Fruit fly (Drosophila melanogaster) whole organism, embryonic: ENCODE data around the gene firl.

Experiments used
- Ada2b ChIP-seq: fragments of 200-800 bp; sonication (Bioruptor generic); IDR thresholded peaks from 2 replicates; pipeline ENCODE4 v1.3.6; 2022; ENCODE audit warnings: missing biosample characterization, missing genetic modification characterization
- CG10267 ChIP-seq: fragments of 200-800 bp; sonication (Bioruptor generic); optimal IDR thresholded peaks from 2 replicates; lab custom pipeline; 2018; ENCODE audit warnings: missing biosample characterization, mild to moderate bottlenecking, missing genetic modification characterization, moderate library complexity
- CG10979 ChIP-seq: fragments of 200-800 bp; sonication (Bioruptor generic); optimal IDR thresholded peaks from 2 replicates; lab custom pipeline; 2018; ENCODE audit warnings: missing biosample characterization, mild to moderate bottlenecking, missing genetic modification characterization, moderate library complexity
- CG11560 ChIP-seq: fragments of 200-800 bp; sonication (Bioruptor generic); IDR thresholded peaks from 3 replicates; pipeline ENCODE4 v1.3.6; 2022; ENCODE audit warnings: missing biosample characterization, missing genetic modification characterization
- CG11695 ChIP-seq: fragments of 200-800 bp; sonication (Bioruptor generic); IDR thresholded peaks from 3 replicates; pipeline ENCODE4 v1.3.6; 2022; ENCODE audit warnings: missing biosample characterization, missing genetic modification characterization
- CG12219 ChIP-seq: fragments of 200-800 bp; sonication (Bioruptor generic); optimal IDR thresholded peaks from 3 replicates; lab custom pipeline; 2018; ENCODE audit warnings: missing biosample characterization, mild to moderate bottlenecking, missing genetic modification characterization
- CG13775 ChIP-seq: fragments of 200-800 bp; sonication (Bioruptor generic); optimal IDR thresholded peaks from 3 replicates; lab custom pipeline; 2017; ENCODE audit warnings: missing biosample characterization, mild to moderate bottlenecking, missing genetic modification characterization
- CG14965 ChIP-seq: fragments of 200-800 bp; sonication (Bioruptor generic); optimal IDR thresholded peaks from 2 replicates; lab custom pipeline; 2016; ENCODE audit warnings: missing biosample characterization, missing genetic modification characterization, borderline replicate concordance
- CG15011 ChIP-seq: fragments of 200-800 bp; sonication (Bioruptor generic); optimal IDR thresholded peaks from 3 replicates; lab custom pipeline; 2018; ENCODE audit warnings: missing biosample characterization, mild to moderate bottlenecking, missing genetic modification characterization
- CG15696 ChIP-seq: fragments of 200-800 bp; sonication (Bioruptor generic); optimal IDR thresholded peaks from 2 replicates; lab custom pipeline; 2019; ENCODE audit warnings: missing biosample characterization, mild to moderate bottlenecking, missing genetic modification characterization, moderate library complexity
- CG16815 ChIP-seq: fragments of 200-800 bp; sonication (Bioruptor generic); optimal IDR thresholded peaks from 3 replicates; lab custom pipeline; 2017; ENCODE audit warnings: missing biosample characterization, mild to moderate bottlenecking, missing genetic modification characterization
- CG17359 ChIP-seq: fragments of 200-800 bp; sonication (Bioruptor generic); optimal IDR thresholded peaks from 3 replicates; lab custom pipeline; 2018; ENCODE audit warnings: missing biosample characterization, mild to moderate bottlenecking, missing genetic modification characterization, moderate library complexity
- CG18476 ChIP-seq: fragments of 200-800 bp; sonication (Bioruptor generic); optimal IDR thresholded peaks from 2 replicates; lab custom pipeline; 2016; ENCODE audit warnings: missing biosample characterization, mild to moderate bottlenecking, missing genetic modification characterization
- CG18619 ChIP-seq: fragments of 200-800 bp; sonication (Bioruptor generic); optimal IDR thresholded peaks from 3 replicates; lab custom pipeline; 2017; ENCODE audit warnings: missing biosample characterization, mild to moderate bottlenecking, missing genetic modification characterization
- CG30431 ChIP-seq: fragments of 200-800 bp; sonication (Bioruptor generic); optimal IDR thresholded peaks from 2 replicates; lab custom pipeline; 2017; ENCODE audit warnings: missing biosample characterization, missing genetic modification characterization
- CG31224 ChIP-seq: fragments of 200-800 bp; sonication (Bioruptor generic); IDR thresholded peaks from 2 replicates; pipeline ENCODE4 v1.3.6; 2022; ENCODE audit warnings: missing biosample characterization, missing genetic modification characterization
- CG33213 ChIP-seq: fragments of 200-800 bp; sonication (Bioruptor generic); optimal IDR thresholded peaks from 3 replicates; lab custom pipeline; 2016; ENCODE audit warnings: missing biosample characterization, missing genetic modification characterization
- CG4707 ChIP-seq: fragments of 200-800 bp; sonication (Bioruptor generic); optimal IDR thresholded peaks from 2 replicates; lab custom pipeline; 2018; ENCODE audit warnings: missing biosample characterization, mild to moderate bottlenecking, missing genetic modification characterization, moderate library complexity
- CG6765 ChIP-seq: fragments of 200-800 bp; sonication (Bioruptor generic); optimal IDR thresholded peaks from 3 replicates; lab custom pipeline; 2017; ENCODE audit warnings: missing biosample characterization, mild to moderate bottlenecking, missing genetic modification characterization
- CG6791 ChIP-seq: fragments of 200-800 bp; sonication (Bioruptor generic); IDR thresholded peaks from 3 replicates; pipeline ENCODE4 v1.3.6; 2022; ENCODE audit warnings: missing biosample characterization, missing genetic modification characterization; ENCODE audit not compliant: partially characterized antibody
- CG7786 ChIP-seq: fragments of 200-800 bp; sonication (Bioruptor generic); optimal IDR thresholded peaks from 2 replicates; lab custom pipeline; 2016; ENCODE audit warnings: missing biosample characterization, missing genetic modification characterization
- CG8388 ChIP-seq: fragments of 200-800 bp; sonication (Bioruptor generic); optimal IDR thresholded peaks from 2 replicates; lab custom pipeline; 2019; ENCODE audit warnings: missing biosample characterization, mild to moderate bottlenecking, missing genetic modification characterization, moderate library complexity
- CrebB ChIP-seq: fragments of 200-800 bp; sonication (Bioruptor generic); optimal IDR thresholded peaks from 3 replicates; lab custom pipeline; 2018; ENCODE audit warnings: missing biosample characterization, mild to moderate bottlenecking, missing genetic modification characterization
- Dad ChIP-seq: fragments of 200-800 bp; sonication (Bioruptor generic); optimal IDR thresholded peaks from 3 replicates; lab custom pipeline; 2016; ENCODE audit warnings: missing biosample characterization, missing genetic modification characterization
- Dfd ChIP-seq, 2 experiments: fragments of >200 bp; optimal IDR thresholded peaks; 2 replicates each; lab custom pipeline; 2017; ENCODE audit warnings: missing biosample characterization in 2 of 2, missing genetic modification characterization in 2 of 2
- Dll ChIP-seq: fragments of 200-800 bp; sonication (Bioruptor generic); IDR thresholded peaks from 4 replicates; pipeline ENCODE4 v1.3.6; 2022; ENCODE audit warnings: missing biosample characterization, missing genetic modification characterization; ENCODE audit not compliant: partially characterized antibody
- Fer1 ChIP-seq: fragments of 200-800 bp; sonication (Bioruptor generic); optimal IDR thresholded peaks from 2 replicates; lab custom pipeline; 2017; ENCODE audit warnings: missing biosample characterization, mild to moderate bottlenecking, missing genetic modification characterization
- Fer2 ChIP-seq: fragments of 200-800 bp; sonication (Bioruptor generic); optimal IDR thresholded peaks from 2 replicates; lab custom pipeline; 2018; ENCODE audit warnings: missing biosample characterization, mild to moderate bottlenecking, missing genetic modification characterization, moderate library complexity
- HmgZ ChIP-seq: fragments of 200-800 bp; sonication (Bioruptor generic); optimal IDR thresholded peaks from 2 replicates; lab custom pipeline; 2018; ENCODE audit warnings: missing biosample characterization, mild to moderate bottlenecking, missing genetic modification characterization
- Max ChIP-seq: fragments of 200-800 bp; sonication (Bioruptor generic); optimal IDR thresholded peaks from 2 replicates; lab custom pipeline; 2016; ENCODE audit warnings: missing biosample characterization, mild to moderate bottlenecking, missing genetic modification characterization
- Neu2 ChIP-seq: fragments of 200-800 bp; sonication (Bioruptor generic); optimal IDR thresholded peaks from 3 replicates; lab custom pipeline; 2016; ENCODE audit warnings: missing biosample characterization, missing genetic modification characterization, borderline replicate concordance
- Sox102F ChIP-seq: fragments of 200-800 bp; sonication (Bioruptor generic); optimal IDR thresholded peaks from 2 replicates; lab custom pipeline; 2018; ENCODE audit warnings: missing biosample characterization, mild to moderate bottlenecking, missing genetic modification characterization, moderate library complexity
- Tbp ChIP-seq: fragments of >200 bp; optimal IDR thresholded peaks from 2 replicates; lab custom pipeline; 2018; ENCODE audit warnings: missing biosample characterization, missing genetic modification characterization
- Vsx1 ChIP-seq: fragments of 200-800 bp; sonication (Bioruptor generic); optimal IDR thresholded peaks from 2 replicates; lab custom pipeline; 2017; ENCODE audit warnings: missing biosample characterization, mild to moderate bottlenecking, missing genetic modification characterization, missing genetic modification reagents
- aop ChIP-seq: fragments of 200-800 bp; sonication (Bioruptor generic); IDR thresholded peaks from 2 replicates; pipeline ENCODE4 v1.3.6; 2022; ENCODE audit warnings: missing biosample characterization, missing genetic modification characterization
- cad ChIP-seq: fragments of >200 bp; optimal IDR thresholded peaks from 2 replicates; lab custom pipeline; 2017; ENCODE audit warnings: missing biosample characterization, missing genetic modification characterization
- exex ChIP-seq: fragments of 200-800 bp; sonication (Bioruptor generic); optimal IDR thresholded peaks from 4 replicates; lab custom pipeline; 2018; ENCODE audit warnings: missing biosample characterization, mild to moderate bottlenecking, missing genetic modification characterization, moderate library complexity
- gem ChIP-seq: fragments of 200-800 bp; sonication (Bioruptor generic); optimal IDR thresholded peaks from 2 replicates; lab custom pipeline; 2019; ENCODE audit warnings: missing biosample characterization, mild to moderate bottlenecking, missing genetic modification characterization, moderate library complexity
- grn ChIP-seq: fragments of 200-800 bp; sonication (Bioruptor generic); optimal IDR thresholded peaks from 3 replicates; lab custom pipeline; 2017; ENCODE audit warnings: missing biosample characterization, missing genetic modification characterization
- jing ChIP-seq: fragments of 200-800 bp; sonication (Bioruptor generic); optimal IDR thresholded peaks from 2 replicates; lab custom pipeline; 2018; ENCODE audit warnings: missing biosample characterization, mild to moderate bottlenecking, missing genetic modification characterization
- lov ChIP-seq, 2 experiments: fragments of 200-800 bp in 1 of 2; fragments of >200 bp in 1 of 2; sonication (Bioruptor generic) in 1 of 2; IDR thresholded peaks in 1 of 2; optimal IDR thresholded peaks in 1 of 2; 2 replicates in 1 of 2; 3 replicates in 1 of 2; pipeline versions ENCODE4 v1.3.6 to Lab custom; 2017 to 2022; ENCODE audit warnings: missing biosample characterization in 1 of 2, missing genetic modification characterization in 1 of 2
- pita ChIP-seq: fragments of 200-800 bp; sonication (Bioruptor generic); optimal IDR thresholded peaks from 2 replicates; lab custom pipeline; 2017; ENCODE audit warnings: missing biosample characterization, mild to moderate bottlenecking, missing genetic modification characterization
- sc ChIP-seq, 3 experiments: fragments of >200 bp in 2 of 3; fragments of 200-800 bp in 1 of 3; sonication (Bioruptor generic) in 1 of 3; optimal IDR thresholded peaks; 2 replicates in 2 of 3; 3 replicates in 1 of 3; lab custom pipeline; 2017; ENCODE audit warnings: mild to moderate bottlenecking in 1 of 3, missing biosample characterization in 1 of 3, missing genetic modification characterization in 1 of 3, missing genetic modification reagents in 1 of 3
- schlank ChIP-seq: fragments of 200-800 bp; sonication (Bioruptor generic); optimal IDR thresholded peaks from 2 replicates; lab custom pipeline; 2018; ENCODE audit warnings: missing biosample characterization, mild to moderate bottlenecking, missing genetic modification characterization
- scrt ChIP-seq: fragments of 200-800 bp; sonication (Bioruptor generic); optimal IDR thresholded peaks from 2 replicates; lab custom pipeline; 2018; ENCODE audit warnings: missing biosample characterization, mild to moderate bottlenecking, missing genetic modification characterization, moderate library complexity
- sens ChIP-seq: fragments of 200-800 bp; sonication (Bioruptor generic); peaks from one replicate; lab custom pipeline; 2016; ENCODE audit warnings: missing biosample characterization, missing genetic modification characterization
- tin ChIP-seq: fragments of 200-800 bp; sonication (Bioruptor generic); optimal IDR thresholded peaks from 3 replicates; lab custom pipeline; 2016; ENCODE audit warnings: missing biosample characterization, missing genetic modification characterization
- trem ChIP-seq: fragments of 200-800 bp; optimal IDR thresholded peaks from 3 replicates; lab custom pipeline; 2019; ENCODE audit warnings: missing biosample characterization, mild to moderate bottlenecking, missing genetic modification characterization, moderate library complexity
- wdn ChIP-seq: fragments of 200-800 bp; sonication (Bioruptor generic); IDR thresholded peaks from 2 replicates; pipeline ENCODE4 v1.3.6; 2022; ENCODE audit warnings: missing biosample characterization, missing genetic modification characterization

firl gene

dm6 chr2L:12021193-12021592 lies 45.4 kb downstream of the firl start (continued):
- TF ChIP-seq Neu2 (GFP tag; lab: Kevin White, UChicago), result no peak
- peak; percentile 26 for TF ChIP-seq CG13775 (GFP tag; lab: Kevin White, UChicago)
- TF ChIP-seq CG4707 (GFP tag; lab: Kevin White, UChicago), result peak; percentile 77
- peak; percentile 81 for TF ChIP-seq Vsx1 (GFP tag; lab: Kevin White, UChicago)
- TF ChIP-seq CG17359 (tag; lab: Kevin White, UChicago), result peak; percentile 74
- TF ChIP-seq Max (GFP tag; lab: Kevin White, UChicago), result peak; percentile 48
- TF ChIP-seq pita (GFP tag; lab: Kevin White, UChicago), result no peak
- peak; percentile 40 for TF ChIP-seq scrt (GFP tag; lab: Kevin White, UChicago)
- TF ChIP-seq CG15696 (tag; lab: Kevin White, UChicago), result peak; percentile 68
- peak; percentile 77 for TF ChIP-seq Sox102F (GFP tag; lab: Kevin White, UChicago)
- TF ChIP-seq trem, result no peak
- no peak for TF ChIP-seq Dll (GFP tag; lab: Robert Waterston, UW)
- TF ChIP-seq CG18619 (GFP tag; lab: Kevin White, UChicago), result peak; percentile 76
- TF ChIP-seq CG14965 (GFP tag; lab: Kevin White, UChicago), result peak; percentile 7
- TF ChIP-seq CG30431, result no peak
- TF ChIP-seq CG10267 (tag; lab: Kevin White, UChicago), result peak; percentile 27
- peak; percentile 0 for TF ChIP-seq Fer2 (tag; lab: Kevin White, UChicago)
- TF ChIP-seq schlank (tag; lab: Kevin White, UChicago), result peak; percentile 75
- TF ChIP-seq sc (optimal IDR thresholded peaks at IDR 0.05; lab: Kevin White, UChicago), result no peak
- peak; percentile 80 for TF ChIP-seq sc (GFP tag; optimal IDR thresholded peaks at IDR 0.05; lab: Kevin White, UChicago)
- peak; percentile 23 for TF ChIP-seq CG33213 (GFP tag; lab: Kevin White, UChicago)
- peak; percentile 56 for TF ChIP-seq CG18476
- peak; percentile 42 for TF ChIP-seq CG8388 (GFP tag; lab: Kevin White, UChicago)
- no peak for TF ChIP-seq Dfd (GFP tag; optimal IDR thresholded peaks at IDR 0.05; lab: Kevin White, UChicago)
- TF ChIP-seq exex (tag; lab: Kevin White, UChicago), result peak; percentile 4
- peak; percentile 73 for TF ChIP-seq gem (tag; lab: Kevin White, UChicago)
- no peak for TF ChIP-seq CG6765 (GFP tag; lab: Kevin White, UChicago)
- no peak for TF ChIP-seq CG7786 (GFP tag; lab: Kevin White, UChicago)
- peak; percentile 82 for TF ChIP-seq CrebB
- peak; percentile 19; the same call in 1 of the 2 replicates for TF ChIP-seq Ada2b (GFP tag; lab: Robert Waterston, UW)
- TF ChIP-seq Tbp (GFP tag; lab: Kevin White, UChicago), result no peak
- no peak; the same call in 1 of the 2 replicates for TF ChIP-seq wdn (GFP tag; lab: Robert Waterston, UW)
- no peak for TF ChIP-seq CG11560
- TF ChIP-seq jing, result no peak
- no peak for TF ChIP-seq CG31224 (GFP tag; lab: Robert Waterston, UW)
- no peak for TF ChIP-seq tin (GFP tag; lab: Kevin White, UChicago)
- TF ChIP-seq CG6791 (GFP tag; lab: Robert Waterston, UW), result no peak
- no peak for TF ChIP-seq Dad
- no peak for TF ChIP-seq lov (optimal IDR thresholded peaks at IDR 0.05; lab: Kevin White, UChicago)
- TF ChIP-seq lov (GFP tag; IDR thresholded peaks at IDR 0.05; lab: Robert Waterston, UW), result no peak
- TF ChIP-seq CG11695 (GFP tag; lab: Robert Waterston, UW), result peak; percentile 50; the same call in 1 of the 3 replicates
- peak; percentile 59 for TF ChIP-seq Fer1 (GFP tag; lab: Kevin White, UChicago)
- peak; percentile 8 for TF ChIP-seq CG10979
- TF ChIP-seq aop (GFP tag; lab: Robert Waterston, UW), result no peak
- peak; percentile 96 for TF ChIP-seq sens
- peak; percentile 54 for TF ChIP-seq CG12219 (GFP tag; lab: Kevin White, UChicago)
- TF ChIP-seq grn (GFP tag; lab: Kevin White, UChicago), result peak; percentile 23
- TF ChIP-seq CG15011 (GFP tag; lab: Kevin White, UChicago), result peak; percentile 60
- TF ChIP-seq CG16815 (GFP tag; lab: Kevin White, UChicago), result no peak
- TF ChIP-seq HmgZ (tag; lab: Kevin White, UChicago), result peak; percentile 60
- no peak for TF ChIP-seq cad (GFP tag; lab: Kevin White, UChicago)
